Worm (Caenorhabditis elegans) whole organism, L3 larva: ENCODE results near the gene ptrg-1.

Experiments used
- ZK546.5 ChIP-seq: sonication (generic microtip); optimal IDR thresholded peaks from 2 replicates; lab custom pipeline; 2017; ENCODE audit warnings: missing biosample characterization, missing genetic modification characterization
- aly-2 ChIP-seq: fragments of 150-350 bp; optimal IDR thresholded peaks from 2 replicates; lab custom pipeline; 2014; ENCODE audit warnings: missing biosample characterization, missing genetic modification characterization
- ceh-16 ChIP-seq: sonication (generic microtip); optimal IDR thresholded peaks from 2 replicates; lab custom pipeline; 2017; ENCODE audit warnings: missing biosample characterization, missing genetic modification characterization
- ceh-28 ChIP-seq: fragments of 150-350 bp; optimal IDR thresholded peaks from 2 replicates; lab custom pipeline; 2014; ENCODE audit warnings: missing biosample characterization, missing genetic modification reagents, missing genetic modification characterization
- ceh-82 ChIP-seq: fragments of 150-350 bp; optimal IDR thresholded peaks from 2 replicates; lab custom pipeline; 2014; ENCODE audit warnings: missing biosample characterization, missing genetic modification characterization
- ceh-9 ChIP-seq: sonication (generic microtip); optimal IDR thresholded peaks from 2 replicates; lab custom pipeline; 2018; ENCODE audit warnings: missing biosample characterization, missing genetic modification characterization
- daf-12 ChIP-seq: fragments of 150-350 bp; optimal IDR thresholded peaks from 2 replicates; lab custom pipeline; 2014; ENCODE audit warnings: missing biosample characterization, missing genetic modification reagents, missing genetic modification characterization
- egl-5 ChIP-seq: fragments of 150-350 bp; optimal IDR thresholded peaks from 2 replicates; lab custom pipeline; 2017; ENCODE audit warnings: missing biosample characterization, missing genetic modification reagents, missing genetic modification characterization, inconsistent platforms
- elt-2 ChIP-seq: sonication (generic microtip); optimal IDR thresholded peaks from 2 replicates; lab custom pipeline; 2016; ENCODE audit warnings: missing genetic modification reagents, mild to moderate bottlenecking, missing genetic modification characterization, missing compliant biosample characterization
- elt-3 ChIP-seq, 3 experiments: fragments of 150-350 bp in 1 of 3; sonication (generic microtip) in 2 of 3; optimal IDR thresholded peaks; 2 replicates in 2 of 3; 4 replicates in 1 of 3; lab custom pipeline; 2014 to 2017; ENCODE audit warnings: missing biosample characterization in 3 of 3, missing genetic modification characterization in 3 of 3
- eor-1 ChIP-seq, 2 experiments: fragments of 150-350 bp; optimal IDR thresholded peaks; 2 replicates each; lab custom pipeline; 2014 to 2018; ENCODE audit warnings: missing biosample characterization in 2 of 2, missing genetic modification characterization in 2 of 2
- fkh-10 ChIP-seq: sonication (generic microtip); optimal IDR thresholded peaks from 2 replicates; lab custom pipeline; 2017; ENCODE audit warnings: missing biosample characterization, missing genetic modification reagents, missing genetic modification characterization
- fkh-2 ChIP-seq: fragments of 150-350 bp; optimal IDR thresholded peaks from 2 replicates; lab custom pipeline; 2014; ENCODE audit warnings: missing biosample characterization, missing genetic modification reagents, missing genetic modification characterization
- fos-1 ChIP-seq: fragments of 150-350 bp; optimal IDR thresholded peaks from 2 replicates; lab custom pipeline; 2014; ENCODE audit warnings: missing biosample characterization, missing genetic modification characterization
- hmg-11 ChIP-seq: sonication (generic microtip); optimal IDR thresholded peaks from 2 replicates; lab custom pipeline; 2016; ENCODE audit warnings: missing genetic modification characterization, missing compliant biosample characterization
- jun-1 ChIP-seq: fragments of 150-350 bp; optimal IDR thresholded peaks from 2 replicates; lab custom pipeline; 2014; ENCODE audit warnings: missing biosample characterization, missing genetic modification reagents, missing genetic modification characterization
- lin-15B ChIP-seq: fragments of 150-350 bp; optimal IDR thresholded peaks from 2 replicates; lab custom pipeline; 2014; ENCODE audit warnings: missing biosample characterization, missing genetic modification characterization
- lin-39 ChIP-seq: fragments of 150-350 bp; optimal IDR thresholded peaks from 2 replicates; lab custom pipeline; 2018; ENCODE audit warnings: missing biosample characterization, missing genetic modification reagents, missing genetic modification characterization
- lsy-12 ChIP-seq: sonication (generic microtip); optimal IDR thresholded peaks from 2 replicates; lab custom pipeline; 2016; ENCODE audit warnings: mild to moderate bottlenecking, missing genetic modification characterization, missing compliant biosample characterization
- mdl-1 ChIP-seq: fragments of 150-350 bp; optimal IDR thresholded peaks from 2 replicates; lab custom pipeline; 2014; ENCODE audit warnings: missing biosample characterization, missing genetic modification characterization
- mml-1 ChIP-seq: fragments of 150-350 bp; sonication (generic microtip); optimal IDR thresholded peaks from 3 replicates; lab custom pipeline; 2014; ENCODE audit warnings: missing biosample characterization, missing genetic modification characterization
- nhr-11 ChIP-seq: fragments of 150-350 bp; optimal IDR thresholded peaks from 2 replicates; lab custom pipeline; 2014; ENCODE audit warnings: missing biosample characterization, missing genetic modification characterization
- nhr-12 ChIP-seq: fragments of 150-350 bp; optimal IDR thresholded peaks from 2 replicates; lab custom pipeline; 2014; ENCODE audit warnings: missing biosample characterization, missing genetic modification characterization
- nhr-23 ChIP-seq: fragments of 150-350 bp; optimal IDR thresholded peaks from 2 replicates; lab custom pipeline; 2014; ENCODE audit warnings: missing biosample characterization, missing genetic modification reagents, missing genetic modification characterization
- nhr-25 ChIP-seq: sonication (generic microtip); optimal IDR thresholded peaks from 2 replicates; lab custom pipeline; 2017; ENCODE audit warnings: missing biosample characterization, missing genetic modification characterization
- nhr-43 ChIP-seq: sonication (generic microtip); optimal IDR thresholded peaks from 2 replicates; lab custom pipeline; 2016; ENCODE audit warnings: mild to moderate bottlenecking, missing genetic modification characterization, missing compliant biosample characterization; ENCODE audit not compliant: poor library complexity, severe bottlenecking
- nhr-76 ChIP-seq: fragments of 150-350 bp; sonication (generic microtip); optimal IDR thresholded peaks from 5 replicates; lab custom pipeline; 2014; ENCODE audit warnings: missing biosample characterization, missing genetic modification characterization
- nhr-77 ChIP-seq: fragments of 150-350 bp; optimal IDR thresholded peaks from 2 replicates; lab custom pipeline; 2014; ENCODE audit warnings: missing biosample characterization, missing genetic modification characterization
- pha-4 ChIP-seq: fragments of 150-350 bp; optimal IDR thresholded peaks from 2 replicates; lab custom pipeline; 2014; ENCODE audit warnings: missing biosample characterization, missing genetic modification reagents, missing genetic modification characterization
- pqm-1 ChIP-seq: fragments of 150-350 bp; optimal IDR thresholded peaks from 2 replicates; lab custom pipeline; 2017; ENCODE audit warnings: missing biosample characterization, missing genetic modification characterization, inconsistent platforms
- sea-2 ChIP-seq: fragments of 150-350 bp; sonication (generic microtip); optimal IDR thresholded peaks from 4 replicates; lab custom pipeline; 2014; ENCODE audit warnings: missing biosample characterization, missing genetic modification reagents, missing genetic modification characterization
- snpc-4 ChIP-seq: fragments of 150-350 bp; optimal IDR thresholded peaks from 2 replicates; lab custom pipeline; 2014; ENCODE audit warnings: missing biosample characterization, missing genetic modification characterization
- unc-39 ChIP-seq: sonication (generic microtip); optimal IDR thresholded peaks from 4 replicates; lab custom pipeline; 2017; ENCODE audit warnings: missing biosample characterization, missing genetic modification characterization
- unc-62 ChIP-seq: fragments of 150-350 bp; sonication (generic microtip); optimal IDR thresholded peaks from 4 replicates; lab custom pipeline; 2014; ENCODE audit warnings: missing biosample characterization, missing genetic modification reagents, missing genetic modification characterization
- zag-1 ChIP-seq: fragments of 150-350 bp; optimal IDR thresholded peaks from 2 replicates; lab custom pipeline; 2014; ENCODE audit warnings: missing biosample characterization, missing genetic modification characterization
- ztf-11 ChIP-seq: fragments of 150-350 bp; optimal IDR thresholded peaks from 2 replicates; lab custom pipeline; 2014; ENCODE audit warnings: missing biosample characterization, missing genetic modification characterization

Gene ptrg-1

DNA sequence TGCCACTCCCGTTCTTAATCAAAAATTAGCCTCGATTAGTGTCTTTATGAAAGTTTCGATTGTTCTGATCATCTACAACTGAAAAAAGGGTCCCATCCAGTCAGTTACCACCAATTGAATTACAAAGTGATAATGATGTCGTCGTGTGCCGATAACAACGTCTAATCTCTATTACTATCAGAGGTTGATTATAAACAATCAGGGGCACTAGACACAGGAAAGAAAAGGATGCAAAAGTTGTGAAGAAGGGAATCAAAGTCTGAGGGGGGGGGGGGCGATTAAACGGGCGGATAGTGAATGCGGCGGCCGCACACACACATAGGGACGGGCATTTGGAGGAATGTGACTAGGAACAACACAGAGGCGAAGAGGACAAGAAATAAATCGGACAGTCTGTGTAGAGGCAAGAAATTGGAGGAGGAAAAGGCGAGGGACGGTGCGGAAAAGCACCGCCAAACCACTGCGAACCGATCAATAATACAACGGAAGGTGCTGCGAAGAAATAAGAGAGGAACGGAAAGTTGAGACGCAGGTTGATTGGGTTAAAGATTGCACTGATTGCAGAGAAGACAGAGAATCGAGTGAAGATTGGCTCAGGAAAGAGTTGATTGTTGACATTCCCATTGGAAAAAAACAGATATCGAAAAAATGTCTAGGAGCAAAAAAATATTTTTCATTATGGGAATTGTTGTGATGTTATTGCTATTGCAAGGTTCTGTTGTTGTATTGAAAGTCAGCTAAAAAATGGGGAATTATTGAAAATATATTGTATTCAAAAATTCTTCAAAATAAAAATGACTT lies 19.1 kb downstream of the ptrg-1 start (continued):
- TF ChIP-seq nhr-25 (tag; lab: Kevin White, UChicago) (peak; percentile 16), eor-1 (tag; optimal IDR thresholded peaks at IDR 0.05; lab: Kevin White, UChicago) (no peak), nhr-12 (no peak), mdl-1 (tag; lab: Kevin White, UChicago) (no peak), sea-2 (no peak), daf-12 (no peak), jun-1 (tag; lab: Kevin White, UChicago) (no peak), ZK546.5 (tag; lab: Kevin White, UChicago) (no peak)

DNA sequence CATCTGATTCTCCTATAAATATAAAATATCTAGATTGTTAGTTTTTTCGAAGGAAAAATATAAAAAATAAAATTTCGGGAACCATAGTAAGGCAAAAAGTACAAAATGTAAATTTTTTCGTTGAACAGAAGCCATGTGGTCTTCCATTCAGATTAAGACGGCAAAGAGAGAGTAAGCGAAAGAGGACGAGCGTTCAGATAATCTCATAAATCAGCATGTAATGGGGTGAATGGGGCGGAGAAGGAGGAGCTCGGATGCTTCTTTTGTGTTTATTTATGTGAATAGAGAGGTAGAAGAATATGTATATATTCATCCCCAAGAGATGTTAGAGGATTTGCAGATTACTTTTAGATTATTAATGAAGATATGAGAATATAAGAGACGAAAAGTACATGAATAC lies 19.9 kb downstream of the ptrg-1 start, which contains the start of gene pxf-1:
Gene pxf-1 (minus strand): TSS at position 14 of the 400 bp plus-strand sequence.
- TF ChIP-seq nhr-23 (tag; lab: Kevin White, UChicago), result no peak
- TF ChIP-seq egl-5 (tag; lab: Kevin White, UChicago), result peak; percentile 52
- no peak for TF ChIP-seq unc-62 (GFP tag; lab: Kevin White, UChicago)

DNA sequence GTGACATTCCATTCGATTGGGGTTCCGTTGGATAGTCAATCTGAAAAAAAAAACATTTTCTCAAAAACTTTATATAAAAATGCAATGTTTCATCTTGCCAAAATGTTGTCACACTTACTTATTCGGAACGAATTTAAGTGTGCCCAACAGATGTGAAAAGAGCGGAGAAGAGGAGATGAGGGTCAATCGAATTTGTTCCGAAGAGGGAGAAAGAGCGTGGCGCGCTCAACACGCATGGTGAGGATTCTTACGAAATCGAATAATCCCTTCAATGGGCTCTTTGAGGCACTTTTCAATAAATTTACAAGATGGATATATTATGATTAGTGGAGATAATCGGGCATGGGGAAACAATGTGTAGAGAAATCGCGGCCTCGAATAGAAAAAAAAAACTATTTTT lies 23.4 kb downstream of the ptrg-1 start:
- TF ChIP-seq eor-1 (tag; optimal IDR thresholded peaks at IDR 0.05; lab: Kevin White, UChicago), result no peak
- peak; percentile 93 for TF ChIP-seq fkh-10 (GFP tag; lab: Kevin White, UChicago)

DNA sequence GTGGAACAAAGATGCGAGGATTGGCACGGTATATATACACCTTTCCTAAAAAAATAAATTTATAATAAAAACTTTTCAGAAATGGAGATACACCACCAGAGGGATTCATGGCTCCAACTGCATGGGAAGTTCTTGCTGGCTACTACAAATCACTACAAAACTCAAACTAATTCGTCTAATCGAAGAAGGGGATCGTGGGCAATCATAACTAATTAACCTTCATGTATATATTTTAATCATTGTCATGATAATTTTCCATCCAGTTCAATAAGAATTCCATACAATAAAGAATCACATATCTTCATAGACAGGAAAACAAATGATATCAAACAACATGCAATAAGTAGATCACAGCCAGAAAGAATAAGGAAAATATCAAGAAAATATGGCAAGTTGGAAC lies 30.2 kb downstream of the ptrg-1 start:
- TF ChIP-seq elt-3 (tag; optimal IDR thresholded peaks at IDR 0.05; lab: Kevin White, UChicago) (no peak), lin-15B (tag; lab: Kevin White, UChicago) (no peak), ZK546.5 (tag; lab: Kevin White, UChicago) (no peak), aly-2 (tag; lab: Kevin White, UChicago) (no peak), fkh-10 (GFP tag; lab: Kevin White, UChicago) (no peak), ztf-11 (no peak), eor-1 (tag; optimal IDR thresholded peaks at IDR 0.05; lab: Kevin White, UChicago) (no peak), fkh-2 (no peak), nhr-12 (no peak), daf-12 (no peak), ceh-9 (tag; lab: Kevin White, UChicago) (no peak), lin-39 (no peak), nhr-76 (tag; lab: Kevin White, UChicago) (no peak), ceh-16 (tag; lab: Kevin White, UChicago) (no peak), nhr-11 (tag; lab: Kevin White, UChicago) (no peak), hmg-11 (tag; lab: Kevin White, UChicago) (no peak)

DNA sequence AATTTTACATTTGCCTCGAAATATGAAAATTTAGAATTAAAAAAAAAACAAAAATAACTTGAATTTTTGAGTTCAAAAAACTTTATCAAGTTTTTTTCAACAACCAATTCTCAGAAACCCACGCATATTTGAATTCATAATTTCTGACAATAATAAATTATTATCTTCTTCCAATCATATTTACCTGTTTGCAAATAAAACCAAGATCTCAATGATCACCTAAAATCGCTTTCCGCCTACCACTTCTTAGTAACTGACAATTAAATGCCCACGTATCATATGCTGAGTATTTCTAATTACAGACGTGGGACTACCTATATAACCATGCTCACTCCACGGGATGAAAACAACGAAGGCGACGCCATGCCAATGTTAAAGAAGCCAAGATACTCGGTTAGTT lies 32.5 kb downstream of the ptrg-1 start, which contains the start of gene pps-1:
Gene pps-1 (plus strand): TSS at position 301 of the 400 bp plus-strand sequence.
- TF ChIP-seq eor-1 (tag; optimal IDR thresholded peaks at IDR 0.05; lab: Kevin White, UChicago) (no peak), lsy-12 (tag; lab: Kevin White, UChicago) (no peak), pha-4 (tag; lab: Kevin White, UChicago) (no peak), snpc-4 (tag; lab: Kevin White, UChicago) (no peak), nhr-12 (no peak), fos-1 (tag; lab: Kevin White, UChicago) (no peak), nhr-25 (tag; lab: Kevin White, UChicago) (no peak), ceh-16 (tag; lab: Kevin White, UChicago) (no peak)
- TF ChIP-seq, all 47 proteins: peak for 0

DNA sequence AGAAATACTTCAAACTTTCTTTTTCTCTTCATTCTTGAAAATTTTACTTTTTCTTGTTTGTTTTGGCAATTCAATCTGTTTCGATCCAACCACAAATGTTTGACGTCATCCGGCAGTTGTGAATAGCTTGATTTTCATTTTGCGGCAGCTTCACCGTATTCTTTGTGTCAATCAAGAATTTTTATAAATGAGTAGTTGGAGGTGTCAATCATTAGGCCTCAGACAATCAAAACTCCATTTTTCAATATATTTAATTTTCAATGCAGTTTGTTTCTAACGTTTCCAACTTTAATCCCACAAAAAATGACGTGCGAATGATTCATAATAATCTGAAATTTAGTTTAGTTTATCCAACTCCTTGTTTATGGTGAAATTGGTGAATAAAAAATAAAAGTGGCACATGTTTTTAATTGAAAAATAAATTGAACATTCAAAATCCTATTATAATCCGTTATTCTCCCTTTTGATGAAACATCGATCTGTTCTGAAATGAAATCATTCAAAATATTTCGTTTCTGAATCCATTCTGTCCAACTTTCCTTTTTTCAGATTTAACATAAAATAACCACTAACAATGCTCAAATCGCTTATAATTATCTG lies 36.7 kb downstream of the ptrg-1 start, which contains the start of gene ttr-53:
Gene ttr-53 (plus strand): TSS at position 550 of the 600 bp plus-strand sequence.
- no peak for TF ChIP-seq unc-62 (GFP tag; lab: Kevin White, UChicago)
- no peak for TF ChIP-seq eor-1 (tag; optimal IDR thresholded peaks at IDR 0.05; lab: Kevin White, UChicago)
- TF ChIP-seq zag-1 (tag; lab: Kevin White, UChicago), result no peak
- no peak for TF ChIP-seq daf-12
- no peak for TF ChIP-seq nhr-77 (tag; lab: Kevin White, UChicago)
- TF ChIP-seq ceh-28, result no peak
- no peak for TF ChIP-seq ceh-82 (tag; lab: Kevin White, UChicago)
- no peak for TF ChIP-seq nhr-43 (tag; lab: Kevin White, UChicago)
- TF ChIP-seq ztf-11, result no peak
- TF ChIP-seq nhr-76 (tag; lab: Kevin White, UChicago), result no peak
- TF ChIP-seq elt-2 (tag; lab: Kevin White, UChicago), result no peak
- TF ChIP-seq unc-39 (tag; lab: Kevin White, UChicago), result no peak
- no peak for TF ChIP-seq aly-2 (tag; lab: Kevin White, UChicago)
- no peak for TF ChIP-seq lin-15B (tag; lab: Kevin White, UChicago)
- no peak for TF ChIP-seq mml-1 (tag; lab: Kevin White, UChicago)
- no peak for TF ChIP-seq pqm-1 (tag; lab: Kevin White, UChicago)
